Fruit fly (Drosophila melanogaster) whole organism, pupa: ENCODE measurements around the gene grk.

Experiments used
- CG32121 ChIP-seq: fragments of 200-800 bp; sonication (Bioruptor generic); IDR thresholded peaks from 2 replicates; pipeline ENCODE4 v1.3.6; 2022; ENCODE audit warnings: missing biosample characterization, missing genetic modification characterization
- CG34367 ChIP-seq: fragments of 200-800 bp; sonication (Bioruptor generic); optimal IDR thresholded peaks from 2 replicates; lab custom pipeline; 2018; ENCODE audit warnings: missing biosample characterization, mild to moderate bottlenecking, missing genetic modification characterization
- CG9948 ChIP-seq: fragments of 200-800 bp; sonication (Bioruptor generic); optimal IDR thresholded peaks from 2 replicates; lab custom pipeline; 2018; ENCODE audit warnings: missing biosample characterization, mild to moderate bottlenecking, missing genetic modification characterization, moderate library complexity
- Ets98B ChIP-seq: fragments of 200-800 bp; sonication (Bioruptor generic); IDR thresholded peaks from 2 replicates; pipeline ENCODE4 v1.3.6; 2022; ENCODE audit warnings: missing biosample characterization, missing genetic modification characterization
- Pif1A ChIP-seq: fragments of 200-800 bp; sonication (Bioruptor generic); optimal IDR thresholded peaks from 3 replicates; lab custom pipeline; 2016; ENCODE audit warnings: missing biosample characterization, missing genetic modification characterization
- Snoo ChIP-seq: fragments of 200-800 bp; sonication (Bioruptor generic); optimal IDR thresholded peaks from 3 replicates; lab custom pipeline; 2017; ENCODE audit warnings: missing biosample characterization, mild to moderate bottlenecking, missing genetic modification characterization, inconsistent platforms
- gl ChIP-seq: fragments of 200-800 bp; sonication (Bioruptor generic); optimal IDR thresholded peaks from 2 replicates; lab custom pipeline; 2018; ENCODE audit warnings: missing biosample characterization, mild to moderate bottlenecking, missing genetic modification characterization

- TF ChIP-seq Ets98B (GFP tag; lab: Robert Waterston, UW) (no peak), Pif1A (GFP tag; lab: Kevin White, UChicago) (no peak), CG32121 (no peak), Snoo (tag; lab: Kevin White, UChicago) (no peak), gl (tag; lab: Kevin White, UChicago) (no peak), CG34367 (tag; lab: Kevin White, UChicago) (no peak), CG9948 (tag; lab: Kevin White, UChicago) (no peak)
Observed at dm6 chr2L:8437176-8437575, 3.8 kb upstream of the grk start, which contains the start of the genes D12 and Chrac-14.
